Fruit fly (Drosophila melanogaster) whole organism, prepupa: Measurements from ENCODE around the gene CG42750.

Source experiments
- CG11762 ChIP-seq: fragments of 200-800 bp; sonication (Bioruptor generic); optimal IDR thresholded peaks from 3 replicates; lab custom pipeline; 2016; ENCODE audit warnings: missing biosample characterization, missing genetic modification characterization; ENCODE audit not compliant: insufficient read depth
- CG11902 ChIP-seq: fragments of 200-800 bp; sonication (Bioruptor generic); optimal IDR thresholded peaks from 3 replicates; lab custom pipeline; 2016; ENCODE audit warnings: missing biosample characterization, missing genetic modification characterization
- fkh ChIP-seq: fragments of 200-800 bp; sonication (Bioruptor generic); optimal IDR thresholded peaks from 3 replicates; lab custom pipeline; 2017; ENCODE audit warnings: missing biosample characterization, mild to moderate bottlenecking, missing genetic modification characterization, moderate library complexity
- lz ChIP-seq: fragments of 200-800 bp; sonication (Bioruptor generic); optimal IDR thresholded peaks from 3 replicates; lab custom pipeline; 2016; ENCODE audit warnings: missing biosample characterization, missing genetic modification characterization
- net ChIP-seq: fragments of 200-800 bp; sonication (Bioruptor generic); optimal IDR thresholded peaks from 3 replicates; lab custom pipeline; 2016; ENCODE audit warnings: missing biosample characterization, missing genetic modification characterization

DNA sequence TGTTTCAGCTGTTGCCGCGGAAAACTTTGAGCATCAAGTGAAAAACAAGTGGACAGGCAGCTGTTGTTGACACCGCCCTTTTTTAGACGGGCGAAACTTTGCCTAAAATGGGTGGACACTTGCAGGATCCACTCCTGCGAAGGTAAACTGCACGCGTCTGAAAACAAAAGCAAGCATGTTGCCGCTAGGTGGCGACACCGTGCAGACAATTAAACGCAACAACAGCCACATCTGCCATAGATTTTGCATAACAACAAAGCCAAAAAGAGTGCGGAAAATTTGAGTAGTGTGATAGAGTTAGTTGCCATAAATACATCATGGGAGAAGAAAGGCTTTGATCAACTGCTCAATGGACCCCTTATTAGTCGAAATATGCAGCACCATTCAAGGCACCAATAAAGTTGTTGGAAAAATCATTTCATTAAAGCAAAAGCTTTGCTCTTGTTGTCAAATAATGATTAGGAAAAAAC is 18.9 kb upstream of the CG42750 start, which contains the start of gene CG5790:
- TF ChIP-seq CG11902, result no peak
- TF ChIP-seq net, result no peak
- no peak for TF ChIP-seq lz (GFP tag; lab: Kevin White, UChicago)
- no peak for TF ChIP-seq fkh
- TF ChIP-seq CG11762 (GFP tag; lab: Kevin White, UChicago), result no peak
